Fruit fly (Drosophila melanogaster): Measurements from ENCODE around the gene Or67c.
A peak's percentile ranks its signal among the peaks of the same experiment; 100 is the strongest.

Or67c gene

DNA sequence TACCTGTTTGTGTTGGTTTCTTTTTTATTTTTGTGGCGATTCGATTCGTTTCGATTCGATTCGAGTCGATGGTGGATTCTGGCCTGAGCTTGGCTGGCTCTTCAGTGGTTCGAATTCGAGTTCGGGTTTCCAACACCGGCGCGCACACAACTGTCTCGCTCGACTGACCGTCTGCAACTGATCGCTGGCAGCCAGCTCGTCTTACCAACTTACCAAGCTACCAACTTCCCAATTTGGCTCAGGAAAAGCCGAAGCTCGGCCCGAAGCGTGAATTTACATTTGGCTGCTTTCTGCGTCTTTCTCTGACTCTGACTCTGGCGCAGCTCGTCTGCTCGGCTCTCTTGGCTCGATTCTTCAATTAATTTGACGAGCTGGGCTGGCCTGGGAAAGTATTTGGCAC, 42.9 kb downstream of the Or67c start, which contains the start of gene ect (continued):
- TF ChIP-seq hb (GFP tag; IDR thresholded peaks at IDR 0.05; ENCODE audit: partially characterized antibody) (no peak), hbn (GFP tag; IDR thresholded peaks at IDR 0.05; ENCODE audit: partially characterized antibody) (no peak), CG3847 (GFP tag; IDR thresholded peaks at IDR 0.05) (no peak), Bteb2 (GFP tag; optimal IDR thresholded peaks at IDR 0.05) (no peak), rib (GFP tag; IDR thresholded peaks at IDR 0.05) (no peak), Deaf1 (tag; optimal IDR thresholded peaks at IDR 0.05) (peak; percentile 91), fu2 (GFP tag; optimal IDR thresholded peaks at IDR 0.05) (no peak), sd (tag; optimal IDR thresholded peaks at IDR 0.05) (no peak), CG8765 (GFP tag; IDR thresholded peaks at IDR 0.05) (no peak), Lpt (GFP tag; optimal IDR thresholded peaks at IDR 0.05) (no peak), fd96Cb (tag; optimal IDR thresholded peaks at IDR 0.05) (no peak), CG9876 (GFP tag; optimal IDR thresholded peaks at IDR 0.05) (no peak), CG12942 (GFP tag; optimal IDR thresholded peaks at IDR 0.05) (no peak), CG6175 (GFP tag; IDR thresholded peaks at IDR 0.05) (0 out of 3 replicates have a peak, but pooled peaks have one; percentile 44), Xbp1 (GFP tag; optimal IDR thresholded peaks at IDR 0.05) (no peak), Xrp1 (GFP tag; IDR thresholded peaks at IDR 0.05) (no peak), emc (GFP tag; optimal IDR thresholded peaks at IDR 0.05) (no peak), Hr39 (optimal IDR thresholded peaks at IDR 0.05) (no peak), Myb (GFP tag; optimal IDR thresholded peaks at IDR 0.05) (no peak), z (GFP tag; IDR thresholded peaks at IDR 0.05) (peak; percentile 26; the same call in 1 of the 3 replicates), CG30431 (GFP tag; optimal IDR thresholded peaks at IDR 0.05) (no peak), CG6813 (GFP tag; optimal IDR thresholded peaks at IDR 0.05) (no peak), CG4730 (GFP tag; IDR thresholded peaks at IDR 0.05) (0 out of 2 replicates have a peak, but pooled peaks have one; percentile 26), Dip3 (GFP tag; optimal IDR thresholded peaks at IDR 0.05) (no peak), Hey (tag; optimal IDR thresholded peaks at IDR 0.05) (no peak), gro (GFP tag; optimal IDR thresholded peaks at IDR 0.05) (no peak), Trl (optimal IDR thresholded peaks at IDR 0.05) (peak in 1 of 2 experiments; percentile 1), Trl (GFP tag; optimal IDR thresholded peaks at IDR 0.05) (no peak), pzg (GFP tag; optimal IDR thresholded peaks at IDR 0.05) (no peak), CG13624 (GFP tag; optimal IDR thresholded peaks at IDR 0.05) (no peak), chinmo (GFP tag; IDR thresholded peaks at IDR 0.05; ENCODE audit: partially characterized antibody) (0 out of 4 replicates have a peak, but pooled peaks have one; percentile 66), maf-S (GFP tag; optimal IDR thresholded peaks at IDR 0.05) (no peak), sqz (GFP tag; optimal IDR thresholded peaks at IDR 0.05) (no peak), CG9215 (GFP tag; IDR thresholded peaks at IDR 0.05) (no peak), CG5180 (GFP tag; optimal IDR thresholded peaks at IDR 0.05) (peak; percentile 65), CG32772 (GFP tag; IDR thresholded peaks at IDR 0.05) (no peak), CG6272 (GFP tag; IDR thresholded peaks at IDR 0.05) (no peak), knrl (GFP tag; IDR thresholded peaks at IDR 0.05; ENCODE audit: partially characterized antibody) (peak; percentile 25; the same call in 1 of the 3 replicates), CG42726 (GFP tag; IDR thresholded peaks at IDR 0.05; ENCODE audit: partially characterized antibody) (no peak), Ravus (GFP tag; IDR thresholded peaks at IDR 0.05) (no peak), CG1529 (GFP tag; optimal IDR thresholded peaks at IDR 0.05) (no peak), trem (tag; optimal IDR thresholded peaks at IDR 0.05) (no peak), Dref (GFP tag; IDR thresholded peaks at IDR 0.05) (no peak), NfI (GFP tag; optimal IDR thresholded peaks at IDR 0.05) (no peak), CG11695 (GFP tag; IDR thresholded peaks at IDR 0.05) (no peak), Jarid2 (GFP tag; optimal IDR thresholded peaks at IDR 0.05) (peak; percentile 40), Blimp-1 (GFP tag; optimal IDR thresholded peaks at IDR 0.05) (peak; percentile 53), crol (GFP tag; IDR thresholded peaks at IDR 0.05) (0 out of 2 replicates have a peak, but pooled peaks have one; percentile 8), dimm (GFP tag; IDR thresholded peaks at IDR 0.05) (no peak), NFAT (GFP tag; IDR thresholded peaks at IDR 0.05) (no peak), Sox102F (GFP tag; optimal IDR thresholded peaks at IDR 0.05) (no peak), grn (GFP tag; optimal IDR thresholded peaks at IDR 0.05) (no peak), CG30403 (GFP tag; optimal IDR thresholded peaks at IDR 0.05) (no peak)
